Fruit fly (Drosophila melanogaster): ENCODE data around the gene CG34015.

DNA sequence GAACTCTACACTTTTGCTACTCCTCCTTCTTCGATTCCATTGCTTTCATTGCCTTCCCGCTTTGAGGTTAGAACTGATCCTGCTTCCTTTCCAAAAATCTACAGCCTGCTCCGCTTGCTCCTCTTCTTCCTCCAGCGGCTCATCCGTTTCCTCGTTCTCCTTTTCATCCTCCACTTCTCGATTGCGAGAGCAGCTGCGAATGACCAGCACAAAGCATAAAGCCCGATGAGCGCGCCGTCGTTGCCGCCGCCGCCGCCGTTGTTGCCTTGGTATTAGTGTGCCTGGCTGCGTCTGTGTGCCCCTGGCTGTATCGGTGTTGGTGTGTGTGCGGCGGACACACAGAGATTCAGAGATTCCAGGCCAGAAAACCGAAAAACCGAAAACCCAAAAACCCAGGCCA is 23.8 kb downstream of the CG34015 start:
- TF ChIP-seq psq (optimal IDR thresholded peaks at IDR 0.05) (no peak), Myc (optimal IDR thresholded peaks at IDR 0.05) (no peak), h (optimal IDR thresholded peaks at IDR 0.05) (no peak), ttk (optimal IDR thresholded peaks at IDR 0.05) (no peak), insv (optimal IDR thresholded peaks at IDR 0.05) (no peak)

Measured in Kc167 (cell line).